Worm (Caenorhabditis elegans) whole organism, early embryonic: Measurements from ENCODE around the gene C49C3.21.

ENCODE experiments used
- B0310.2 ChIP-seq: sonication (generic microtip); optimal IDR thresholded peaks from 2 replicates; lab custom pipeline; 2016; ENCODE audit warnings: mild to moderate bottlenecking, missing genetic modification characterization, missing compliant biosample characterization
- ama-1 ChIP-seq: fragments of 150-350 bp; optimal IDR thresholded peaks from 2 replicates; lab custom pipeline; 2014
- ceh-13 ChIP-seq: fragments of 200-800 bp; sonication (Bioruptor generic); optimal IDR thresholded peaks from 2 replicates; lab custom pipeline; 2018; ENCODE audit warnings: mild to moderate bottlenecking, missing genetic modification characterization, missing compliant biosample characterization
- ceh-36 ChIP-seq: sonication (generic microtip); optimal IDR thresholded peaks from 2 replicates; lab custom pipeline; 2016; ENCODE audit warnings: missing genetic modification characterization, inconsistent platforms, missing compliant biosample characterization
- ets-7 ChIP-seq: sonication (generic microtip); optimal IDR thresholded peaks from 2 replicates; lab custom pipeline; 2016; ENCODE audit warnings: missing genotype, missing genetic modification characterization, missing compliant biosample characterization
- flt-1 ChIP-seq: fragments of 200-800 bp; sonication (Bioruptor generic); IDR thresholded peaks from 2 replicates; pipeline ENCODE4 v1.3.6; 2022; ENCODE audit warnings: missing genetic modification characterization, missing compliant biosample characterization
- hmbx-1 ChIP-seq: sonication (generic microtip); optimal IDR thresholded peaks from 2 replicates; lab custom pipeline; 2016; ENCODE audit warnings: mild to moderate bottlenecking, missing genetic modification characterization, missing compliant biosample characterization
- hnd-1 ChIP-seq: sonication (generic microtip); optimal IDR thresholded peaks from 2 replicates; lab custom pipeline; 2016; ENCODE audit warnings: missing genetic modification characterization, missing compliant biosample characterization
- pes-1 ChIP-seq: fragments of 200-800 bp; sonication (Bioruptor generic); IDR thresholded peaks from 2 replicates; pipeline ENCODE4 v1.3.6; 2022; ENCODE audit warnings: missing genetic modification reagents, missing genetic modification characterization, missing compliant biosample characterization
- scrt-1 ChIP-seq: fragments of 200-800 bp; sonication (Bioruptor generic); IDR thresholded peaks from 2 replicates; pipeline ENCODE4 v1.3.6; 2022; ENCODE audit warnings: missing genetic modification characterization, missing compliant biosample characterization
- sea-1 ChIP-seq: fragments of 200-800 bp; sonication (Bioruptor generic); conservative IDR thresholded peaks from 2 replicates; pipeline ENCODE4 v1.3.6; 2022; ENCODE audit warnings: missing genetic modification characterization, missing compliant biosample characterization
- tbx-11 ChIP-seq: fragments of 200-800 bp; sonication (Bioruptor generic); IDR thresholded peaks from 2 replicates; pipeline ENCODE4 v1.3.6; 2022; ENCODE audit warnings: missing genetic modification characterization, missing compliant biosample characterization
- tbx-37 ChIP-seq: fragments of 200-800 bp; sonication (Bioruptor generic); conservative IDR thresholded peaks from 2 replicates; pipeline ENCODE4 v1.3.6; 2022; ENCODE audit warnings: missing genetic modification reagents, missing genetic modification characterization, missing compliant biosample characterization

- TF ChIP-seq pes-1 (GFP tag; lab: Robert Waterston, UW) (no peak), ama-1 (lab: Kevin White, UChicago) (no peak), ets-7 (no peak), hnd-1 (tag; lab: Kevin White, UChicago) (no peak), sea-1 (no peak), tbx-37 (GFP tag; lab: Robert Waterston, UW) (no peak), ceh-36 (tag; lab: Kevin White, UChicago) (no peak), ceh-13 (GFP tag; lab: Kevin White, UChicago) (no peak), hmbx-1 (no peak), flt-1 (GFP tag; lab: Robert Waterston, UW) (no peak), B0310.2 (tag; lab: Kevin White, UChicago) (no peak), tbx-11 (GFP tag; lab: Robert Waterston, UW) (no peak), scrt-1 (no peak)
Measured at ce11 chrIV:17371469-17371868, 28.7 kb downstream of the C49C3.21 start, which contains the start of gene C30H6.5.
